Worm (Caenorhabditis elegans): Measurements from ENCODE around the gene F58B4.2.

The F58B4.2 gene

DNA sequence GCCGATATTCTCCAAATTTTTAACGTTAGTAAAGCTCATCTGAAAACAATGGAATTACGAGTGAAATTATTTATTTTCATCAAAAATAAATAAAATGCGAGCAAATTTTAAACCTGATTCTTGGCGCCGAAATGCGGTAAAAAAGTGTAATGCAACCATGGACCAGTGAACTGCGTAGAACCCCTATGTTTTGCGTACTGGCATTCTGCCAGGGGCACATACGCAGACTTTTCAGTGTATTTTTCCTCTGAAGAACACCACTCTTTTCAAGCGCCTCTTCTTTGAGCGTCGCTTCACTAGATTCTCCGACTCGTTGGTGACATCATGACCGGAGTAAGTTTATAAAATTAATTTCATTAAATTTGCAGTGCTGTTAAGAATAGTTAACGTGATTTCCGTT is 47.2 kb upstream of the F58B4.2 start, which contains the start of the genes ctf-4 and eef-1G (continued):
- TF ChIP-seq ztf-3 (GFP tag; optimal IDR thresholded peaks at IDR 0.05) (peak; percentile 36), hlh-12 (tag; optimal IDR thresholded peaks at IDR 0.05) (no peak), Y67H2A.10 (GFP tag; conservative IDR thresholded peaks at IDR 0.05) (0 out of 2 replicates have a peak, but pooled peaks have one; percentile 32), rpc-1 (optimal IDR thresholded peaks at IDR 0.05) (no peak), rpc-1 (tag; optimal IDR thresholded peaks at IDR 0.05) (no peak), attf-3 (GFP tag; conservative IDR thresholded peaks at IDR 0.05) (peak; percentile 75), ama-1 (optimal IDR thresholded peaks at IDR 0.05) (no peak), ama-1 (GFP tag; optimal IDR thresholded peaks at IDR 0.05) (no peak), lin-35 (GFP tag; optimal IDR thresholded peaks at IDR 0.05) (peak; percentile 26 to 96 (median 60)), ccch-3 (GFP tag; optimal IDR thresholded peaks at IDR 0.05) (no peak), F55B11.4 (tag; optimal IDR thresholded peaks at IDR 0.05; ENCODE audit: borderline replicate concordance, insufficient read depth) (no peak), bed-1 (GFP tag; IDR thresholded peaks at IDR 0.05) (no peak), somi-1 (GFP tag; optimal IDR thresholded peaks at IDR 0.05) (peak; percentile 78), chd-7 (tag; optimal IDR thresholded peaks at IDR 0.05) (peak; percentile 85), snpc-1.1 (tag; optimal IDR thresholded peaks at IDR 0.05; ENCODE audit: insufficient read depth) (peak; percentile 59), die-1 (tag; optimal IDR thresholded peaks at IDR 0.05) (no peak), nhr-120 (GFP tag; IDR thresholded peaks at IDR 0.05) (no peak), lin-26 (GFP tag; IDR thresholded peaks at IDR 0.05) (peak; percentile 55; the same call in 1 of the 2 replicates), madf-8 (GFP tag; conservative IDR thresholded peaks at IDR 0.05) (peak; percentile 64), aptf-2 (GFP tag; conservative IDR thresholded peaks at IDR 0.05) (0 out of 2 replicates have a peak, but pooled peaks have one; percentile 7), hmg-1.2 (GFP tag; IDR thresholded peaks at IDR 0.05) (peak; percentile 99), T07F8.4 (tag; optimal IDR thresholded peaks at IDR 0.05) (peak; percentile 14), aptf-3 (GFP tag; IDR thresholded peaks at IDR 0.05) (no peak), lir-1 (GFP tag; conservative IDR thresholded peaks at IDR 0.05) (peak; percentile 75), ztf-26 (tag; optimal IDR thresholded peaks at IDR 0.05) (peak; percentile 77), dpff-1 (tag; optimal IDR thresholded peaks at IDR 0.05) (no peak), tbx-9 (tag; optimal IDR thresholded peaks at IDR 0.05; ENCODE audit: borderline replicate concordance) (no peak), ztf-28 (GFP tag; IDR thresholded peaks at IDR 0.05) (no peak), lsy-27 (tag; optimal IDR thresholded peaks at IDR 0.05; ENCODE audit: borderline replicate concordance, insufficient read depth) (no peak), B0035.1 (tag; optimal IDR thresholded peaks at IDR 0.05) (no peak), egrh-3 (GFP tag; IDR thresholded peaks at IDR 0.05) (no peak), K11D2.4 (GFP tag; IDR thresholded peaks at IDR 0.05) (peak; percentile 90), snpc-4 (GFP tag; optimal IDR thresholded peaks at IDR 0.05) (peak; percentile 71), snpc-4 (tag; optimal IDR thresholded peaks at IDR 0.05) (peak; percentile 65 to 84 (median 80)), ZK185.1 (tag; optimal IDR thresholded peaks at IDR 0.05; ENCODE audit: poor library complexity, severe bottlenecking) (peak; percentile 94), pha-4 (tag; optimal IDR thresholded peaks at IDR 0.05) (peak; percentile 87), hmg-20 (GFP tag; IDR thresholded peaks at IDR 0.05) (0 out of 2 replicates have a peak, but pooled peaks have one; percentile 49), pbrm-1 (GFP tag; IDR thresholded peaks at IDR 0.05) (peak; percentile 91), T26A5.8 (tag; optimal IDR thresholded peaks at IDR 0.05) (no peak), C06A6.2 (GFP tag; conservative IDR thresholded peaks at IDR 0.05) (peak; percentile 86), ceh-100 (GFP tag; IDR thresholded peaks at IDR 0.05) (peak; percentile 77), hsf-1 (GFP tag; IDR thresholded peaks at IDR 0.05) (peak; percentile 76), unc-130 (GFP tag; optimal IDR thresholded peaks at IDR 0.05) (peak; percentile 77), B0336.3 (GFP tag; IDR thresholded peaks at IDR 0.05) (peak; percentile 75), rcor-1 (GFP tag; IDR thresholded peaks at IDR 0.05) (peak; percentile 94), D2030.7 (GFP tag; IDR thresholded peaks at IDR 0.05) (peak; percentile 82), Y79H2A.3 (GFP tag; conservative IDR thresholded peaks at IDR 0.05) (no peak), mes-4 (tag; optimal IDR thresholded peaks at IDR 0.05) (no peak), ets-4 (GFP tag; optimal IDR thresholded peaks at IDR 0.05) (peak; percentile 11), tbp1 (GFP tag; optimal IDR thresholded peaks at IDR 0.05) (peak; percentile 74)
